Worm (Caenorhabditis elegans) whole organism, L2 larva: ENCODE results near the gene C17B7.9.

Source experiments
- ZK546.5 ChIP-seq: sonication (generic microtip); optimal IDR thresholded peaks from 2 replicates; lab custom pipeline; 2017; ENCODE audit warnings: missing biosample characterization, missing genetic modification characterization
- ama-1 ChIP-seq: fragments of 150-350 bp; optimal IDR thresholded peaks from 2 replicates; lab custom pipeline; 2018; ENCODE audit warnings: inconsistent platforms
- nhr-237 ChIP-seq: fragments of 150-350 bp; optimal IDR thresholded peaks from 2 replicates; lab custom pipeline; 2014; ENCODE audit warnings: missing biosample characterization, missing genetic modification characterization
- unc-62 ChIP-seq: fragments of 150-350 bp; optimal IDR thresholded peaks from 2 replicates; lab custom pipeline; 2014; ENCODE audit warnings: missing biosample characterization, missing genetic modification reagents, missing genetic modification characterization
- ztf-11 ChIP-seq: sonication (generic microtip); optimal IDR thresholded peaks from 2 replicates; lab custom pipeline; 2017; ENCODE audit warnings: missing biosample characterization, missing genetic modification characterization

- no peak for TF ChIP-seq nhr-237
- TF ChIP-seq unc-62, result no peak
- TF ChIP-seq ZK546.5 (tag; lab: Kevin White, UChicago), result no peak
- TF ChIP-seq ama-1 (lab: Kevin White, UChicago), result no peak
- TF ChIP-seq ztf-11, result no peak
Observed at ce11 chrV:3299437-3299836, 32.5 kb downstream of the C17B7.9 start.
